Fruit fly (Drosophila melanogaster) whole organism, embryonic: Measurements from ENCODE around the gene CG46465.

Experiments
- Aef1 ChIP-seq: fragments of 200-800 bp; sonication (Bioruptor generic); IDR thresholded peaks from 3 replicates; pipeline ENCODE4 v1.3.6; 2022; ENCODE audit warnings: missing biosample characterization, missing genetic modification characterization
- BtbVII ChIP-seq: fragments of 200-800 bp; sonication (Bioruptor generic); optimal IDR thresholded peaks from 3 replicates; lab custom pipeline; 2017; ENCODE audit warnings: missing biosample characterization, mild to moderate bottlenecking, missing genetic modification characterization
- CG10979 ChIP-seq: fragments of 200-800 bp; sonication (Bioruptor generic); optimal IDR thresholded peaks from 2 replicates; lab custom pipeline; 2018; ENCODE audit warnings: missing biosample characterization, mild to moderate bottlenecking, missing genetic modification characterization, moderate library complexity
- CG11696 ChIP-seq: fragments of 200-800 bp; sonication (Bioruptor generic); IDR thresholded peaks from 2 replicates; pipeline ENCODE4 v1.3.6; 2022; ENCODE audit warnings: missing biosample characterization, missing genetic modification characterization
- CG12155 ChIP-seq: fragments of 200-800 bp; sonication (Bioruptor generic); optimal IDR thresholded peaks from 3 replicates; lab custom pipeline; 2016; ENCODE audit warnings: missing biosample characterization, missing genetic modification characterization
- CG12236 ChIP-seq: fragments of 200-800 bp; sonication (Bioruptor generic); optimal IDR thresholded peaks from 2 replicates; lab custom pipeline; 2016; ENCODE audit warnings: missing biosample characterization, missing genetic modification characterization
- CG14014 ChIP-seq: fragments of 200-800 bp; sonication (Bioruptor generic); IDR thresholded peaks from 2 replicates; pipeline ENCODE4 v1.3.6; 2022; ENCODE audit warnings: missing biosample characterization, missing genetic modification characterization
- CG14710 ChIP-seq: fragments of 200-800 bp; sonication (Bioruptor generic); optimal IDR thresholded peaks from 3 replicates; lab custom pipeline; 2019; ENCODE audit warnings: missing biosample characterization, mild to moderate bottlenecking, missing genetic modification characterization, moderate library complexity
- CG17385 ChIP-seq: fragments of 200-800 bp; sonication (Bioruptor generic); optimal IDR thresholded peaks from 3 replicates; lab custom pipeline; 2018; ENCODE audit warnings: missing biosample characterization, mild to moderate bottlenecking, missing genetic modification characterization
- CG17829 ChIP-seq: fragments of 200-800 bp; optimal IDR thresholded peaks from 2 replicates; lab custom pipeline; 2019; ENCODE audit warnings: missing biosample characterization, mild to moderate bottlenecking, missing genetic modification characterization, moderate library complexity
- CG18262 ChIP-seq: fragments of 200-800 bp; optimal IDR thresholded peaks from 3 replicates; lab custom pipeline; 2019; ENCODE audit warnings: missing biosample characterization, mild to moderate bottlenecking, missing genetic modification characterization, moderate library complexity
- CG18599 ChIP-seq: fragments of 200-800 bp; sonication (Bioruptor generic); optimal IDR thresholded peaks from 3 replicates; lab custom pipeline; 2017; ENCODE audit warnings: missing biosample characterization, missing genetic modification characterization, mild to moderate bottlenecking, moderate library complexity, missing genetic modification reagents
- CG2712 ChIP-seq: fragments of 200-800 bp; optimal IDR thresholded peaks from 3 replicates; lab custom pipeline; 2019; ENCODE audit warnings: missing biosample characterization, mild to moderate bottlenecking, missing genetic modification characterization, moderate library complexity
- CG32532 ChIP-seq: fragments of 200-800 bp; sonication (Bioruptor generic); IDR thresholded peaks from 2 replicates; pipeline ENCODE4 v1.3.6; 2022; ENCODE audit warnings: missing biosample characterization, missing genetic modification characterization
- CG3281 ChIP-seq: fragments of 200-800 bp; sonication (Bioruptor generic); optimal IDR thresholded peaks from 3 replicates; lab custom pipeline; 2017; ENCODE audit warnings: missing biosample characterization, mild to moderate bottlenecking, missing genetic modification characterization
- CG34376 ChIP-seq: fragments of 200-800 bp; sonication (Bioruptor generic); optimal IDR thresholded peaks from 2 replicates; lab custom pipeline; 2018; ENCODE audit warnings: missing biosample characterization, mild to moderate bottlenecking, missing genetic modification characterization
- CG3847 ChIP-seq: fragments of 200-800 bp; sonication (Bioruptor generic); IDR thresholded peaks from 2 replicates; pipeline ENCODE4 v1.3.6; 2022; ENCODE audit warnings: missing biosample characterization, missing genetic modification characterization
- CG6272 ChIP-seq: fragments of 200-800 bp; sonication (Bioruptor generic); IDR thresholded peaks from 2 replicates; pipeline ENCODE4 v1.3.6; 2022; ENCODE audit warnings: missing biosample characterization, missing genetic modification characterization
- CG6689 ChIP-seq: fragments of 200-800 bp; sonication (Bioruptor generic); IDR thresholded peaks from 2 replicates; pipeline ENCODE4 v1.3.6; 2022; ENCODE audit warnings: missing biosample characterization, missing genetic modification characterization
- CG7987 ChIP-seq: fragments of 200-800 bp; sonication (Bioruptor generic); optimal IDR thresholded peaks from 2 replicates; lab custom pipeline; 2018; ENCODE audit warnings: missing biosample characterization, mild to moderate bottlenecking, missing genetic modification characterization, moderate library complexity
- CG8290 ChIP-seq, 3 experiments: fragments of 200-800 bp; sonication (Bioruptor generic); optimal IDR thresholded peaks; 2 replicates each; lab custom pipeline; 2016 to 2019; ENCODE audit warnings: missing biosample characterization in 3 of 3, missing genetic modification characterization in 3 of 3, mild to moderate bottlenecking in 2 of 3, moderate library complexity in 1 of 3
- CG9437 ChIP-seq: fragments of 200-800 bp; sonication (Bioruptor generic); optimal IDR thresholded peaks from 2 replicates; lab custom pipeline; 2018; ENCODE audit warnings: missing biosample characterization, mild to moderate bottlenecking, missing genetic modification characterization
- D19B ChIP-seq: fragments of 200-800 bp; sonication (Bioruptor generic); optimal IDR thresholded peaks from 2 replicates; lab custom pipeline; 2017; ENCODE audit warnings: missing biosample characterization, mild to moderate bottlenecking, missing genetic modification characterization
- Deaf1 ChIP-seq: fragments of 200-800 bp; optimal IDR thresholded peaks from 3 replicates; lab custom pipeline; 2019; ENCODE audit warnings: missing biosample characterization, mild to moderate bottlenecking, missing genetic modification characterization, moderate library complexity
- Dek ChIP-seq: fragments of 200-800 bp; sonication (Bioruptor generic); optimal IDR thresholded peaks from 3 replicates; lab custom pipeline; 2019; ENCODE audit warnings: missing biosample characterization, mild to moderate bottlenecking, missing genetic modification characterization, moderate library complexity
- E2f1 ChIP-seq: fragments of 200-800 bp; sonication (Bioruptor generic); IDR thresholded peaks from 2 replicates; pipeline ENCODE4 v1.3.6; 2022; ENCODE audit warnings: missing biosample characterization, missing genetic modification characterization
- Fer3 ChIP-seq: fragments of 200-800 bp; sonication (Bioruptor generic); optimal IDR thresholded peaks from 2 replicates; lab custom pipeline; 2018; ENCODE audit warnings: missing biosample characterization, mild to moderate bottlenecking, missing genetic modification characterization, moderate library complexity
- Hey ChIP-seq: fragments of 200-800 bp; sonication (Bioruptor generic); optimal IDR thresholded peaks from 3 replicates; lab custom pipeline; 2018; ENCODE audit warnings: missing biosample characterization, mild to moderate bottlenecking, missing genetic modification characterization
- HmgZ ChIP-seq: fragments of 200-800 bp; sonication (Bioruptor generic); optimal IDR thresholded peaks from 2 replicates; lab custom pipeline; 2018; ENCODE audit warnings: missing biosample characterization, mild to moderate bottlenecking, missing genetic modification characterization
- Hr3 ChIP-seq: fragments of 200-800 bp; sonication (Bioruptor generic); optimal IDR thresholded peaks from 3 replicates; lab custom pipeline; 2016; ENCODE audit warnings: missing biosample characterization, missing genetic modification characterization
- Hr51 ChIP-seq, 2 experiments: fragments of 200-800 bp; sonication (Bioruptor generic); optimal IDR thresholded peaks; 2 replicates in 1 of 2; 3 replicates in 1 of 2; lab custom pipeline; 2016 to 2018; ENCODE audit warnings: missing biosample characterization in 2 of 2, missing genetic modification characterization in 2 of 2, mild to moderate bottlenecking in 1 of 2, moderate library complexity in 1 of 2
- Nf-YB ChIP-seq: fragments of 200-800 bp; sonication (Bioruptor generic); optimal IDR thresholded peaks from 3 replicates; lab custom pipeline; 2019; ENCODE audit warnings: missing biosample characterization, mild to moderate bottlenecking, missing genetic modification characterization, moderate library complexity
- Pdp1 ChIP-seq, 2 experiments: fragments of 200-800 bp; sonication (Bioruptor generic); optimal IDR thresholded peaks; 3 replicates each; lab custom pipeline; 2016; ENCODE audit warnings: missing biosample characterization in 2 of 2, missing genetic modification characterization in 2 of 2, mild to moderate bottlenecking in 1 of 2, moderate library complexity in 1 of 2
- Rfx ChIP-seq: fragments of 200-800 bp; sonication (Bioruptor generic); IDR thresholded peaks from 2 replicates; pipeline ENCODE4 v1.3.6; 2022; ENCODE audit warnings: missing biosample characterization, missing genetic modification characterization
- Rx ChIP-seq: fragments of 200-800 bp; sonication (Bioruptor generic); IDR thresholded peaks from 2 replicates; pipeline ENCODE4 v1.3.6; 2022; ENCODE audit warnings: missing biosample characterization, missing genetic modification characterization
- Spps ChIP-seq: fragments of 200-800 bp; sonication (Bioruptor generic); optimal IDR thresholded peaks from 2 replicates; lab custom pipeline; 2018; ENCODE audit warnings: missing biosample characterization, mild to moderate bottlenecking, missing genetic modification characterization
- bab2 ChIP-seq: fragments of 200-800 bp; sonication (Bioruptor generic); optimal IDR thresholded peaks from 2 replicates; lab custom pipeline; 2016; ENCODE audit warnings: missing biosample characterization, missing genetic modification characterization
- bsh ChIP-seq, 2 experiments: fragments of 200-800 bp; sonication (Bioruptor generic); optimal IDR thresholded peaks; 2 replicates each; lab custom pipeline; 2017 to 2018; ENCODE audit warnings: mild to moderate bottlenecking in 2 of 2, missing biosample characterization in 2 of 2, missing genetic modification characterization in 2 of 2, moderate library complexity in 1 of 2
- dysf ChIP-seq: fragments of 200-800 bp; sonication (Bioruptor generic); IDR thresholded peaks from 3 replicates; pipeline ENCODE4 v1.3.6; 2022; ENCODE audit warnings: missing biosample characterization, missing genetic modification characterization
- fd3F ChIP-seq: fragments of 200-800 bp; sonication (Bioruptor generic); optimal IDR thresholded peaks from 2 replicates; lab custom pipeline; 2018; ENCODE audit warnings: missing biosample characterization, mild to moderate bottlenecking, missing genetic modification characterization, moderate library complexity
- grau ChIP-seq: fragments of 200-800 bp; optimal IDR thresholded peaks from 3 replicates; lab custom pipeline; 2019; ENCODE audit warnings: missing biosample characterization, mild to moderate bottlenecking, missing genetic modification characterization, moderate library complexity
- odd ChIP-seq: fragments of 200-800 bp; sonication (Bioruptor generic); optimal IDR thresholded peaks from 2 replicates; lab custom pipeline; 2017; ENCODE audit warnings: missing biosample characterization, mild to moderate bottlenecking, missing genetic modification characterization
- p53 ChIP-seq: fragments of 200-800 bp; sonication (Bioruptor generic); optimal IDR thresholded peaks from 2 replicates; lab custom pipeline; 2016; ENCODE audit warnings: missing biosample characterization, missing genetic modification characterization
- row ChIP-seq: fragments of 200-800 bp; sonication (Bioruptor generic); IDR thresholded peaks from 3 replicates; pipeline ENCODE4 v1.3.6; 2022; ENCODE audit warnings: missing biosample characterization, missing genetic modification characterization
- slou ChIP-seq: fragments of 200-800 bp; sonication (Bioruptor generic); optimal IDR thresholded peaks from 3 replicates; lab custom pipeline; 2016; ENCODE audit warnings: missing biosample characterization, missing genetic modification characterization
- stc ChIP-seq: fragments of 200-800 bp; sonication (Bioruptor generic); IDR thresholded peaks from 2 replicates; pipeline ENCODE4 v1.3.6; 2022; ENCODE audit warnings: missing biosample characterization, missing genetic modification characterization
- ttk ChIP-seq: fragments of 200-800 bp; sonication (Bioruptor generic); IDR thresholded peaks from 2 replicates; pipeline ENCODE4 v2.1.2; 2022; ENCODE audit warnings: missing biosample characterization, missing genetic modification characterization
- unpg ChIP-seq: fragments of 200-800 bp; sonication (Bioruptor generic); optimal IDR thresholded peaks from 3 replicates; lab custom pipeline; 2018; ENCODE audit warnings: missing biosample characterization, mild to moderate bottlenecking, missing genetic modification characterization, moderate library complexity

CG46465 gene

DNA sequence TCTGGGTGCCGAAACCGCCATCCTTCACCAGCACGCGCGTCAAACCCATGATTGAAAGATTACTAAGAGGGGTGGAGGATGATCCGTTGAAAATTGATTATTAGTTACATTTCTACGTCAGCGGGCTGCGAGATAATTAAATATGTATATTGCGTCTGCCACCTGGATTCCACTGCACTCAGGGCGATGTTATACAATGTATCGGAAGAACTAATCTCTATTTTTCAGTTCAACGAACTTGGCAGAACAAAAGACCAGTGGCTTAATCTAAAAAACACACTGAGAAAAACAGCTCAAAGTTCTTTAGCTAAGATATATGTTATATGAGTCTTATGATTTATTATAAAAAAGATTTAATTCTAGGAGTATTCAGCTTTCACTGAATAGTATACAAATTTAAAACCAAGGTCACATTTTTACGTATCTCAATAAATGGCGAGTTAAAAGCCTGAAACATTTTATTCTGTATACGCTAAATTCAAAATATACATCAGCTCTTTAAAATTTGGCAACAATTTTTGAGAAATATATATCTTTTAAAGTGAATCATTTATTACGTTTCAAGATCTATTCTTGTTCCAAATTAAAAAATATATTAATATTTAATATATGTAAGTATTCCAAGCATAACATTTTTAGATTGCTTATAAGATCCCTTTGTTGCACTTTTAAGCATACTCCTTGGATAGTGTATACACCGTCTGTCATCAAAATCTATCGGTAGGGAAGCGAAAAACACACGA, 38.6 kb upstream of the CG46465 start (continued):
- TF ChIP-seq Rfx (GFP tag; lab: Robert Waterston, UW) = peak; percentile 61; the same call in 1 of the 2 replicates
- peak; percentile 26; the same call in 1 of the 2 replicates for TF ChIP-seq E2f1
- TF ChIP-seq Hr51 (GFP tag; optimal IDR thresholded peaks at IDR 0.05; lab: Kevin White, UChicago) = peak in 1 of 2 experiments; percentile 37
- TF ChIP-seq CG7987 (GFP tag; lab: Kevin White, UChicago) = no peak
- no peak for TF ChIP-seq bab2
- TF ChIP-seq fd3F = peak; percentile 38
- no peak for TF ChIP-seq CG8290 (GFP tag; optimal IDR thresholded peaks at IDR 0.05; lab: Kevin White, UChicago)
- no peak for TF ChIP-seq CG8290 (tag; optimal IDR thresholded peaks at IDR 0.05; lab: Kevin White, UChicago)
- peak; percentile 42 for TF ChIP-seq Fer3
- peak; percentile 56 for TF ChIP-seq CG3281 (GFP tag; lab: Kevin White, UChicago)
- peak; percentile 48 for TF ChIP-seq CG9437
- 0 out of 2 replicates have a peak, but pooled peaks have one; percentile 23 for TF ChIP-seq CG6689
- TF ChIP-seq CG11696 (GFP tag; lab: Robert Waterston, UW) = 0 out of 2 replicates have a peak, but pooled peaks have one; percentile 8
- peak; percentile 25 for TF ChIP-seq odd
- TF ChIP-seq CG17829 (tag; lab: Kevin White, UChicago) = peak; percentile 29
- TF ChIP-seq ttk (GFP tag; lab: Robert Waterston, UW) = no peak
- TF ChIP-seq CG32532 (GFP tag; lab: Robert Waterston, UW) = peak; percentile 19; the same call in 1 of the 2 replicates
- no peak for TF ChIP-seq Spps (tag; lab: Kevin White, UChicago)
- peak; percentile 22 for TF ChIP-seq D19B (GFP tag; lab: Kevin White, UChicago)
- peak; percentile 39; the same call in 1 of the 2 replicates for TF ChIP-seq CG14014 (GFP tag; lab: Robert Waterston, UW)
- TF ChIP-seq Deaf1 = peak; percentile 25
- TF ChIP-seq CG17385 (GFP tag; lab: Kevin White, UChicago) = peak; percentile 10
- peak; percentile 17 for TF ChIP-seq unpg
- no peak for TF ChIP-seq p53
- TF ChIP-seq CG6272 (GFP tag; lab: Robert Waterston, UW) = no peak
- TF ChIP-seq Pdp1 (GFP tag; optimal IDR thresholded peaks at IDR 0.05; lab: Kevin White, UChicago) = peak in 1 of 2 experiments; percentile 89
- peak; percentile 21 for TF ChIP-seq Hr3 (GFP tag; lab: Kevin White, UChicago)
- TF ChIP-seq CG12155 (GFP tag; lab: Kevin White, UChicago) = peak; percentile 14
- TF ChIP-seq CG10979 = peak; percentile 27
- TF ChIP-seq grau (tag; lab: Kevin White, UChicago) = peak; percentile 70
- no peak for TF ChIP-seq CG12236 (GFP tag; lab: Kevin White, UChicago)
- peak in 1 of 2 experiments; percentile 6 for TF ChIP-seq bsh (GFP tag; optimal IDR thresholded peaks at IDR 0.05; lab: Kevin White, UChicago)
- peak; percentile 59; the same call in 1 of the 3 replicates for TF ChIP-seq dysf (GFP tag; lab: Robert Waterston, UW)
- peak; percentile 36 for TF ChIP-seq Dek (tag; lab: Kevin White, UChicago)
- TF ChIP-seq Rx = no peak; the same call in 1 of the 2 replicates
- peak; percentile 28 for TF ChIP-seq Nf-YB (GFP tag; lab: Kevin White, UChicago)
- peak; percentile 10 for TF ChIP-seq HmgZ
- peak; percentile 66 for TF ChIP-seq row (GFP tag; lab: Robert Waterston, UW)
- TF ChIP-seq CG18599 (GFP tag; lab: Kevin White, UChicago) = peak; percentile 43
- no peak for TF ChIP-seq Aef1 (GFP tag; lab: Robert Waterston, UW)
- no peak for TF ChIP-seq Hey (tag; lab: Kevin White, UChicago)
- peak; percentile 8 for TF ChIP-seq BtbVII
- no peak for TF ChIP-seq slou (GFP tag; lab: Kevin White, UChicago)
- TF ChIP-seq CG2712 (tag; lab: Kevin White, UChicago) = peak; percentile 34
- peak; percentile 9 for TF ChIP-seq CG34376 (GFP tag; lab: Kevin White, UChicago)
- TF ChIP-seq CG18262 (tag; lab: Kevin White, UChicago) = peak; percentile 54
- TF ChIP-seq CG14710 (tag; lab: Kevin White, UChicago) = no peak
- TF ChIP-seq CG3847 (GFP tag; lab: Robert Waterston, UW) = 0 out of 2 replicates have a peak, but pooled peaks have one; percentile 14
- TF ChIP-seq stc (GFP tag; lab: Robert Waterston, UW) = no peak
